Worm (Caenorhabditis elegans) whole organism, L1 larva: Measurements from ENCODE around the gene hog-1.

Source experiments
- aly-2 ChIP-seq: fragments of 150-350 bp; optimal IDR thresholded peaks from 2 replicates; lab custom pipeline; 2014; ENCODE audit warnings: missing biosample characterization, missing genetic modification characterization
- efl-1 ChIP-seq, 4 experiments: fragments of 150-350 bp; optimal IDR thresholded peaks in 3 of 4; peaks in 1 of 4; 1 replicate in 1 of 4; 2 replicates in 3 of 4; lab custom pipeline; 2014; ENCODE audit warnings: missing biosample characterization in 2 of 4, missing genetic modification characterization in 2 of 4, missing genetic modification reagents in 2 of 4
- grh-1 ChIP-seq: fragments of 200-800 bp; sonication (Bioruptor generic); IDR thresholded peaks from 2 replicates; pipeline ENCODE4 v1.3.6; 2022; ENCODE audit warnings: missing genetic modification reagents, missing genetic modification characterization, missing compliant biosample characterization
- lsy-2 ChIP-seq, 2 experiments: fragments of 150-350 bp; optimal IDR thresholded peaks; 2 replicates each; lab custom pipeline; 2014; ENCODE audit warnings: missing biosample characterization in 2 of 2, missing genetic modification characterization in 2 of 2
- nhr-28 ChIP-seq: fragments of 150-350 bp; optimal IDR thresholded peaks from 2 replicates; lab custom pipeline; 2014; ENCODE audit warnings: missing biosample characterization, missing genetic modification characterization
- nhr-76 ChIP-seq: sonication (generic microtip); optimal IDR thresholded peaks from 2 replicates; lab custom pipeline; 2017; ENCODE audit warnings: missing biosample characterization, missing genetic modification characterization
- nhr-84 ChIP-seq: sonication (generic microtip); optimal IDR thresholded peaks from 2 replicates; lab custom pipeline; 2017; ENCODE audit warnings: missing biosample characterization, missing genetic modification characterization
- swsn-7 ChIP-seq: sonication (generic microtip); optimal IDR thresholded peaks from 2 replicates; lab custom pipeline; 2016; ENCODE audit warnings: missing genetic modification characterization, missing compliant biosample characterization
- zag-1 ChIP-seq: fragments of 150-350 bp; optimal IDR thresholded peaks from 2 replicates; lab custom pipeline; 2014; ENCODE audit warnings: missing biosample characterization, missing genetic modification characterization

ce11 chrX:5854163-5854451 lies at the start of gene hog-1:
- no peak for TF ChIP-seq grh-1 (GFP tag; lab: Robert Waterston, UW)
- TF ChIP-seq nhr-76 (tag; lab: Kevin White, UChicago) = no peak
- TF ChIP-seq aly-2 (tag; lab: Kevin White, UChicago) = no peak
- no peak for TF ChIP-seq efl-1 (optimal IDR thresholded peaks at IDR 0.05; lab: Kevin White, UChicago)
- TF ChIP-seq efl-1 (GFP tag; optimal IDR thresholded peaks at IDR 0.05 in 1 of 2; lab: Kevin White, UChicago) = no peak
- no peak for TF ChIP-seq swsn-7
- no peak for TF ChIP-seq lsy-2 (tag; optimal IDR thresholded peaks at IDR 0.05; lab: Kevin White, UChicago)
- TF ChIP-seq nhr-28 (tag; lab: Kevin White, UChicago) = no peak
- TF ChIP-seq zag-1 = no peak
- TF ChIP-seq nhr-84 = no peak
